Worm (Caenorhabditis elegans) whole organism, L3 larva: ENCODE measurements around the gene F43C1.7.

Source experiments
- R02D3.7 ChIP-seq: fragments of 150-350 bp; optimal IDR thresholded peaks from 2 replicates; lab custom pipeline; 2014; ENCODE audit warnings: missing biosample characterization, missing genetic modification characterization
- ceh-16 ChIP-seq: sonication (generic microtip); optimal IDR thresholded peaks from 2 replicates; lab custom pipeline; 2017; ENCODE audit warnings: missing biosample characterization, missing genetic modification characterization
- ceh-28 ChIP-seq: fragments of 150-350 bp; optimal IDR thresholded peaks from 2 replicates; lab custom pipeline; 2014; ENCODE audit warnings: missing biosample characterization, missing genetic modification reagents, missing genetic modification characterization
- daf-12 ChIP-seq: fragments of 150-350 bp; optimal IDR thresholded peaks from 2 replicates; lab custom pipeline; 2014; ENCODE audit warnings: missing biosample characterization, missing genetic modification reagents, missing genetic modification characterization
- egl-5 ChIP-seq: fragments of 150-350 bp; optimal IDR thresholded peaks from 2 replicates; lab custom pipeline; 2017; ENCODE audit warnings: missing biosample characterization, missing genetic modification reagents, missing genetic modification characterization, inconsistent platforms
- elt-1 ChIP-seq: fragments of 150-350 bp; optimal IDR thresholded peaks from 2 replicates; lab custom pipeline; 2014; ENCODE audit warnings: missing biosample characterization, missing genetic modification characterization
- elt-3 ChIP-seq, 3 experiments: fragments of 150-350 bp in 1 of 3; sonication (generic microtip) in 2 of 3; optimal IDR thresholded peaks; 2 replicates in 2 of 3; 4 replicates in 1 of 3; lab custom pipeline; 2014 to 2017; ENCODE audit warnings: missing biosample characterization in 3 of 3, missing genetic modification characterization in 3 of 3
- jun-1 ChIP-seq: fragments of 150-350 bp; optimal IDR thresholded peaks from 2 replicates; lab custom pipeline; 2014; ENCODE audit warnings: missing biosample characterization, missing genetic modification reagents, missing genetic modification characterization
- lin-15B ChIP-seq: fragments of 150-350 bp; optimal IDR thresholded peaks from 2 replicates; lab custom pipeline; 2014; ENCODE audit warnings: missing biosample characterization, missing genetic modification characterization
- lsy-12 ChIP-seq: sonication (generic microtip); optimal IDR thresholded peaks from 2 replicates; lab custom pipeline; 2016; ENCODE audit warnings: mild to moderate bottlenecking, missing genetic modification characterization, missing compliant biosample characterization
- mdl-1 ChIP-seq: fragments of 150-350 bp; optimal IDR thresholded peaks from 2 replicates; lab custom pipeline; 2014; ENCODE audit warnings: missing biosample characterization, missing genetic modification characterization
- nfya-1 ChIP-seq: sonication (generic microtip); optimal IDR thresholded peaks from 2 replicates; lab custom pipeline; 2017; ENCODE audit warnings: missing genetic modification characterization, mild to moderate bottlenecking, missing compliant biosample characterization, antibody characterized with exemption, moderate library complexity; ENCODE audit not compliant: insufficient read depth
- nhr-11 ChIP-seq: fragments of 150-350 bp; optimal IDR thresholded peaks from 2 replicates; lab custom pipeline; 2014; ENCODE audit warnings: missing biosample characterization, missing genetic modification characterization
- nhr-12 ChIP-seq: fragments of 150-350 bp; optimal IDR thresholded peaks from 2 replicates; lab custom pipeline; 2014; ENCODE audit warnings: missing biosample characterization, missing genetic modification characterization
- nhr-23 ChIP-seq: fragments of 150-350 bp; optimal IDR thresholded peaks from 2 replicates; lab custom pipeline; 2014; ENCODE audit warnings: missing biosample characterization, missing genetic modification reagents, missing genetic modification characterization
- nhr-237 ChIP-seq: fragments of 150-350 bp; optimal IDR thresholded peaks from 2 replicates; lab custom pipeline; 2014; ENCODE audit warnings: missing biosample characterization, missing genetic modification characterization
- nhr-25 ChIP-seq: sonication (generic microtip); optimal IDR thresholded peaks from 2 replicates; lab custom pipeline; 2017; ENCODE audit warnings: missing biosample characterization, missing genetic modification characterization
- nhr-28 ChIP-seq: fragments of 150-350 bp; optimal IDR thresholded peaks from 2 replicates; lab custom pipeline; 2014; ENCODE audit warnings: missing biosample characterization, missing genetic modification characterization
- nhr-43 ChIP-seq: sonication (generic microtip); optimal IDR thresholded peaks from 2 replicates; lab custom pipeline; 2016; ENCODE audit warnings: mild to moderate bottlenecking, missing genetic modification characterization, missing compliant biosample characterization; ENCODE audit not compliant: poor library complexity, severe bottlenecking
- pha-4 ChIP-seq: fragments of 150-350 bp; optimal IDR thresholded peaks from 2 replicates; lab custom pipeline; 2014; ENCODE audit warnings: missing biosample characterization, missing genetic modification reagents, missing genetic modification characterization
- pqm-1 ChIP-seq: fragments of 150-350 bp; optimal IDR thresholded peaks from 2 replicates; lab custom pipeline; 2017; ENCODE audit warnings: missing biosample characterization, missing genetic modification characterization, inconsistent platforms
- sea-2 ChIP-seq: fragments of 150-350 bp; sonication (generic microtip); optimal IDR thresholded peaks from 4 replicates; lab custom pipeline; 2014; ENCODE audit warnings: missing biosample characterization, missing genetic modification reagents, missing genetic modification characterization
- ztf-11 ChIP-seq: fragments of 150-350 bp; optimal IDR thresholded peaks from 2 replicates; lab custom pipeline; 2014; ENCODE audit warnings: missing biosample characterization, missing genetic modification characterization

The F43C1.7 gene

DNA sequence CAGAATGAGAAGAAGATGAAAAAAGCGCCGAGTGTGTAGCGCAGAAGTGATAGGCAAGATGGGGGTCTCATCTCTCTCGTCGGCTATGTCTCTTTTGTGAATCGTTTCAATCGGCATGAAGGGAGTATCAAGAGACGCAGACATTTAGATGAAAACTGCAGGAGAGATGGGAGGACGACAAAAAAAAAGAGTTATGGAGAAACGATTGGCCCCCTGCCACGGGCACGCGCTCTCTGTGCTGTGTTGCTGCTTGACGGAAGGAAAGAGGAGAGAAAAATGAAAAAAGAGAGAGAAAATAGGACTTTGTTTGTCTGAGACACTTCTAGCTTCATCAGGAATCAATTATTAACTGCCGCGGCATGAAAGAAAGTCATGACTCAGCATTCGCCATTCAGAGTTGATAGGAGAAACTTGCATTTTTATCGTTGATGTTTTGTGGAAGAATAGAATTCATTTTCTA, 18.7 kb downstream of the F43C1.7 start (continued):
- peak; percentile 2 for TF ChIP-seq lsy-12 (tag; lab: Kevin White, UChicago)
- TF ChIP-seq nhr-25 (tag; lab: Kevin White, UChicago), result peak; percentile 20
- no peak for TF ChIP-seq nhr-28
- no peak for TF ChIP-seq daf-12 (tag; lab: Kevin White, UChicago)

DNA sequence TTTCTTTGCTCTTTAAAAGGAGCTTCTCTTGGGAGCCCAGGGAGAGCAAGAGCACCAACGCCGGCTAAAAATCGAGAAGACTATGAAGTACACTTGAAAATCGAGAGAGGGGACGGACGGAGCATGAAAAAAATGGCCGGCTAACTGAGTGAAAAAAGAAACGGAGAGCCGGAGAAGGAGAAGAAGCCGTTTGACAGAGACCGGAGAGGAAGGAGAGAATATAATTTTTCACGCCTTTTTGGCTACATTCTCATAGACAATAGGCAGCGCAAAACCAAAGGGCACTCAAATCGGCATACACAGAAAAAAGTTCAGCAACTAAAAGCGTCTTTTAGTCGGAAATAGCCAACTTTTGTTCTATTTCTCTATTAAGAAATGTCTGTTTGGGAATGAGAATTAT, 20.8 kb downstream of the F43C1.7 start:
- TF ChIP-seq nfya-1 (tag; lab: Kevin White, UChicago), result peak; percentile 30
- no peak for TF ChIP-seq elt-1 (tag; lab: Kevin White, UChicago)
- no peak for TF ChIP-seq mdl-1
- no peak for TF ChIP-seq nhr-23
- TF ChIP-seq jun-1 (tag; lab: Kevin White, UChicago), result no peak
- TF ChIP-seq elt-3 (tag; optimal IDR thresholded peaks at IDR 0.05; lab: Kevin White, UChicago), result no peak
- TF ChIP-seq daf-12 (tag; lab: Kevin White, UChicago), result no peak
- no peak for TF ChIP-seq nhr-12 (tag; lab: Kevin White, UChicago)

DNA sequence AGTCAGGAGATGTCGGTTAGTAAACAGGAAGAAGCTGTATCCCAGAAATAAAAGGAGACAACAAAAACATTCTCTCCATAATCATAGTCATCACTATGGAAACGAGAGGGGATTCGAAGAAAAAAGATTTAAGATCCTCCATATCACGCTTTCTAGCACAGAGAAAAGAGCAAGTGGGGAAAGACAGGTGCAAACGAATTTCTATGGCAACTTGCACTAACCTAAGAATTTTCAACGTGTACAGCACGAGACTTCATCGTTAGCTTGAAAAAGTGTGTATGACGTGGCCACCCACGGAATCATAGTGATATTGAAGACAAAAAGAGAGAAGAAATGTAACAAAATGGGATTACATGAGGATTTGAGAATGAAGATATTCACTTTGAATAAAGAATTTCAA, 21.5 kb downstream of the F43C1.7 start:
- TF ChIP-seq ceh-16, result no peak

DNA sequence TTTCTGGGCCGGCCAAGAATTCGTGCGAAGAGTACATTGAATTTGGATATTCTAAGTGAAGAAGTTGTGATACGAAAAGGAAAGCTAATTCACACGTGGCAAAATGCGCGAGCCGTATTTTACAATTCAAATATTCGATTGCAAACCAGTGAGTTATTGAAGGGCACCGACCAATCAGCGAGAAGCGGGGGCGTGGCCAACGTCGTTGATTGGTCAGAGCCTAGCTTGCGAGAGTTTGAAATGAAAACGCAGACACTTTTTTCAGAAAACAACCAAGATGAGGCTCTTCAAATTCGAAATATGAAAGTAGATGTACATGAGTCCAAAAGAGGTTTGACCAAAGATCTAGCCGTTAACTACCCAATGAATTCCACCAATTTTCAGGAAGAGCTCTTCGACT, 31.7 kb downstream of the F43C1.7 start:
- TF ChIP-seq nfya-1 (tag; lab: Kevin White, UChicago), result peak; percentile 93
- no peak for TF ChIP-seq daf-12 (tag; lab: Kevin White, UChicago)

DNA sequence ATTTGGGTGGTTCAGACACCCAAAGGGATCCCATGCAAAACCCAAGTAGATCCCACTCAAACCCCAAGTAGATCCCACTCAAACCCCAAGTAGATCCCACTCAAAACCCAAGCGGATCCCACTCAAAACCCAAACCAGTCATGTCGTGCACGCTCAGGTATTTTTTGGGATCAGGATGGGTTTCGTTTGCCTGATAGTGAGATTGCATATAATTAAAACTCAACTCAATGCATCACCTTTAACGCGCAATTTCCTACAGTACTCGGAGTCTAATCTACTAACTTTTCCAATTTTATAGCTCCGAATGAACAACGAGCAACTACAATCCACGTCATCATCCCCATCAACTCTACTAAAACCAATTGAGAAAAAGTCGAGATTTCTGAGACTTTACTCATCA, 33.2 kb downstream of the F43C1.7 start, which contains the start of gene phlp-2:
phlp-2 (plus strand) TSS at position 301 of the 400 bp plus-strand sequence.
- no peak for TF ChIP-seq R02D3.7 (tag; lab: Kevin White, UChicago)
- no peak for TF ChIP-seq egl-5 (tag; lab: Kevin White, UChicago)
- no peak for TF ChIP-seq jun-1 (tag; lab: Kevin White, UChicago)
- TF ChIP-seq nhr-43 (tag; lab: Kevin White, UChicago), result no peak
- TF ChIP-seq, all 47 proteins: peak for 0

DNA sequence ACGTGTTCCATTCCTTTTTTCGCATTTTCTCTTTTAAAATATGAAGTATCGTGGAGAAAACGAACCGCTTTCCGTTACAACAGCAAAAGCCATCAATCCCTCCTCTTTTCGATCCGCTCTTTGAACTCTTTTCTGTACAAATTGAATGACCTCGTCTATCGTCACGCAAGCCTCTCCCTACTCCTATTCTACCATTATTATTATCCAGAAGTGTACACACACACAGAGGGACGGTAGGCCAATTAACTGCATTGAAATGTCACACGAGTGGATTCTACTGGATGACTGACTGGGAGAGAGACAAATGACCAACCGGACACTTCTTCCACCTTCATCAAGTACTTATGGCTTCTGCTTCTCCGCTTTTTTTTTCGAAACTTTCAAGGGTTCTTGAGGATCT, 34.2 kb downstream of the F43C1.7 start:
- TF ChIP-seq R02D3.7 (tag; lab: Kevin White, UChicago) (no peak), ztf-11 (tag; lab: Kevin White, UChicago) (no peak), nhr-28 (no peak), nfya-1 (tag; lab: Kevin White, UChicago) (no peak), pqm-1 (tag; lab: Kevin White, UChicago) (no peak), sea-2 (GFP tag; lab: Kevin White, UChicago) (no peak), mdl-1 (no peak), elt-1 (tag; lab: Kevin White, UChicago) (no peak), ceh-28 (tag; lab: Kevin White, UChicago) (no peak)

DNA sequence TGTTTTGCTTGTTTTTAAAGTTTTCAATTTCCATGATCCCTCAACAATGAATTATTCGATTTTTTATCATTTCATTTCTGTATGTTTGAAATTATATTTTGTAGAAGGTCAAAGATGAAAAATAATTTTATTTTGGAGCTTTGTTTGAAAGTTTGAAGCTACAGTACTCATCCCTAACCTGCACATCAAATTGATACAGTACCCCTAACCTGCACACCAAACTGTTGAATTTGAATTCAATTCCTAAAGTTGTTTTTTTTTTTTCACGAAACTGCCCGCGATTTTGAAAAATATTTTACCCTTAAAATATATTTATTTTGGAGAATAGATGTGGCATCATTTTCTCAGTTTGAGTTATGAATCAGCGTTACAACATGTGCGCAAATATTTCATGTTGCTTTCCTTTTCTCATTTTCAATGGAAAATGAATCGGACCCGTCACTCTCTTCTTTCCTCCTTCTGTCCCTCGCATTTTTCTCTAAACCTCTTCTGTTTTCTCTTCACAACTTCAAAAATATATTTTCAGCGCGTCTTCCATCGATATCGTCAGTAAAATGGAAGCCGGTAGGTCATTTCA, 36.5 kb downstream of the F43C1.7 start, which contains the start of gene R74.8:
R74.8 (plus strand) TSS at position 527 of the 577 bp plus-strand sequence.
- TF ChIP-seq nfya-1 (tag; lab: Kevin White, UChicago) (peak; percentile 11), nhr-23 (no peak)

DNA sequence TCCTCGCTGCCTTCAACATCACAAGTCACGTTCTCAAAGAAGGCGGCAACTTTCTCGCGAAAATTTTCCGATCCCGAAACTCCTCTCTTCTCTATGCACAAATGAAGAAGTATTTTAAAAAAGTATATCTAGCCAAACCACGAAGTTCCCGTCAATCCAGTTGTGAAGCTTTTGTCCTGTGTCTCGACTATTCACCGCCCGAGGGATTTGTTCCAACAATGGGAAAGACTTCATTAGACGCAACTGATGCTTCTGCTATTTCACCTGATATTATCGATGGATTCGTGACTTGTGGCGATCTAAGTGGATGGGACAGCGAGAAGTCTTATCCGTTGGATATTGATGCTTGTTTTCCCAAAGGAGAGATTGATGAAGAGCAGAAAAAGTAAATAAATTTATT, 37.4 kb downstream of the F43C1.7 start:
- TF ChIP-seq nhr-237 (tag; lab: Kevin White, UChicago) (no peak), nhr-11 (tag; lab: Kevin White, UChicago) (no peak), pqm-1 (tag; lab: Kevin White, UChicago) (no peak), nhr-28 (no peak), lin-15B (tag; lab: Kevin White, UChicago) (no peak), ceh-16 (no peak)

DNA sequence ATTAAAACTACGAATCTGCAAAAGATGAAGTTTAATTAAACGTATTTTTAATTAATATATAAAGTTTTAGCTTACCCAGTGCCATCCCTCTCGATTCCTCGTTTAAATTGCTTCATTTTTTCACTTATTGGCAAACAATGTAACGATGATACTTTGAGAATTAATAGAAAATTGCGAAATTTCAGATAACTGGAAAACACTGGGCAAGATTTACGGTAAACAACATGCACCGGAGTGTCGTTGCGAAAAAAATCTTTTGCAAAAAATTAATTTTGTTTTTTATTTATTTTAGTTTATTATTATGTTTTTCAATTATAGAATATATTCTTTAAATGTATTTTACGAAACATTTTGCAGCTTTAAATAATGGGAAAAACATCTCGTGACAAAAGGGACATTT, 38.3 kb downstream of the F43C1.7 start, which contains the start of the genes pelo-1 and R74.7:
pelo-1 (minus strand) TSS at position 151 of the 400 bp plus-strand sequence.
R74.7 (plus strand) TSS at position 358 of the 400 bp plus-strand sequence.
- TF ChIP-seq elt-3 (tag; optimal IDR thresholded peaks at IDR 0.05; lab: Kevin White, UChicago) (no peak), pha-4 (tag; lab: Kevin White, UChicago) (peak; percentile 64), R02D3.7 (tag; lab: Kevin White, UChicago) (peak; percentile 88), lin-15B (tag; lab: Kevin White, UChicago) (peak; percentile 48), nfya-1 (tag; lab: Kevin White, UChicago) (peak; percentile 43), lsy-12 (tag; lab: Kevin White, UChicago) (no peak)
